Worm (Caenorhabditis elegans) whole organism, L4/young adult: ENCODE data around the gene ttr-3.

Experiments used
- W03F9.2 ChIP-seq: fragments of 150-350 bp; optimal IDR thresholded peaks from 2 replicates; lab custom pipeline; 2014; ENCODE audit warnings: missing biosample characterization, missing genetic modification characterization
- dao-5 ChIP-seq: sonication (generic microtip); optimal IDR thresholded peaks from 2 replicates; lab custom pipeline; 2016; ENCODE audit warnings: missing genotype, missing genetic modification characterization, moderate library complexity, missing compliant biosample characterization
- him-1 ChIP-seq: sonication (generic microtip); optimal IDR thresholded peaks from 2 replicates; lab custom pipeline; 2016; ENCODE audit warnings: missing genotype, missing genetic modification reagents, missing genetic modification characterization, missing compliant biosample characterization

ttr-3 gene

DNA sequence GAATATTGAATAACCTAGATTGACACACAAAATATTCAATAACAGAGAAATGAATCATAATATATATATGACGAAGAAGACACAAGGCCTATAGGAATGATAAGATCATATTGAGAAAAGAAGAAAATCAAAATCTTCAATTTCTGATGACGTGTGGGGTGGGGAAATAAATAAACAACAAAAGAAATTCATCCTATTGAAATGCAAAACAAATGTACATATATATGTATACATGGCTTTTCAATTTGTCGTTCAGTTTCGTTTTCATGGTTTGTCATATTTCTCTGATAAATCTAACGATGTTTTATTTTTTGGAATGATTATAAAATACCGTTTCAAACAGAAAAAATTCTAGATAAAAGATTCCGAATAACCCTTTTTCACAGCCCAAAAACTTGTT, at the start of gene ttr-3:
Gene ttr-3, minus strand, starts transcription at position 101 of the 400 bp plus-strand sequence.
- TF ChIP-seq him-1 (no peak), dao-5 (no peak), W03F9.2 (tag; lab: Kevin White, UChicago) (no peak)

DNA sequence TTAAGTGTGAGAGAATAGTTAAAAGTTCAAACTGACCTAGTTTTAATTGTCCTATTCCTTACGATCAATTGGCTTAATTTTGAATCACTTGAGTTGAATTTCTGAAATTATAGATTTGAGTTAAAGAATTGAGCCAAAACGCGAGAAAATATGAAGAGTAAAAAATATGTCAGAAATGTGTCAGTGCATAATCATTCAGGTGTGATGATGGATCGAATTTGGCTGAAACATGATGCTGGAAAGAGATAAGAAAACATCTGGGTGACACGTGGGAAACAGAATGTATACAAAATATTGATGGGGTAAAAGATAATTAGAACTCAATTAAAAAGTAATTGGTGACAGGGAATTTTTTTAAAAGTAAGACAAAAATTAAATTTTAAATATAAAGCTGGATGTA, 47.2 kb upstream of the ttr-3 start, which contains the start of gene R10E12.2:
Gene R10E12.2, minus strand, starts transcription at position 101 of the 400 bp plus-strand sequence.
- TF ChIP-seq W03F9.2 (tag; lab: Kevin White, UChicago) (no peak), him-1 (no peak), dao-5 (no peak)

DNA sequence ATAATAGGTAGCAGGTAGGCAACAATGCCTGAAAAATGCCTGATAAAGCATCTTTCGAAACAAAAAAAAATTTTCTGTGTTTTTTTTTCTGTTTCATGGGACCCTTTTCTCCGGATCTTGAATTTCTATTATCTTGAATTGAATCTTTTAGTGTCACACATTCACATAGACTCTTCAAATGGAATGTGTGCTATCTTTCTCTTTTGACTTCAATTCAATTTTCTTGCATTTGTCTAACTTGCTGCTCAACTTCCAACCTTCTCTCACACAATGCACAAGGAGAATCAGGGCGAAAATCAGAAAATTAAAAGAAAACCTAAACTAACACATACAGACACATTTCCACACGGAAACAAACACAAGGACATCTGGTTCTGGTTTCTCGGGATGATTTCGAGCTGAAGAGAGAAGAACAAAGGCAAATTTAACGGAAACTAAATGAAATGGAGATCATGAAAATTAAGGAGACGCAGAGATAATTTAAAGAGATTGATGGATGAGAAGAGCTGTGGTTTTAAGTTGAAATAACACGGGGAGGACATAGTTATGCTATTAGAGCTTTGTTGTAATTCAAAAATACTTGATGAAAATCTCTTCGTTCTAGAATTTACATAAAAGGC, 45.8 kb upstream of the ttr-3 start:
- TF ChIP-seq him-1, result no peak
- no peak for TF ChIP-seq W03F9.2 (tag; lab: Kevin White, UChicago)
- TF ChIP-seq dao-5, result no peak

DNA sequence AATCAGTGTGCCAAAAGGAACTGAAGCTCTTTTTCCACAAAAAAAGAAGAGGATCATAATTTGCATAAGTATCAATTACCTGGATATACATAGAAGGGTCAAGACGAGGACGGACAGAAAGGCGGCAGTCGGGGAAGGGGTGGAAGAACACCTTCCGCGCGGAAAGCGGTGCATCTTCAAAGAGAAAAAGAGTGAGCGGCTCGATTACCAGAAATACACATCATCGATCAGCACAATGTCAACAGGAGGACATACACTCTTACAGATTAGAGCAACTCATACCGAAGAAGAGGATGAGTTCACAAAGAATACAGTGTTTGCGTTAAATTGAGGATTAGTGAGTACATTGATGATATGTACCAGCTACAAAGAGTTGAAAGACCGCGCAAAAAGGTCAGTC, 42.8 kb upstream of the ttr-3 start:
- TF ChIP-seq dao-5, result no peak
- no peak for TF ChIP-seq him-1
- TF ChIP-seq W03F9.2 (tag; lab: Kevin White, UChicago), result no peak

DNA sequence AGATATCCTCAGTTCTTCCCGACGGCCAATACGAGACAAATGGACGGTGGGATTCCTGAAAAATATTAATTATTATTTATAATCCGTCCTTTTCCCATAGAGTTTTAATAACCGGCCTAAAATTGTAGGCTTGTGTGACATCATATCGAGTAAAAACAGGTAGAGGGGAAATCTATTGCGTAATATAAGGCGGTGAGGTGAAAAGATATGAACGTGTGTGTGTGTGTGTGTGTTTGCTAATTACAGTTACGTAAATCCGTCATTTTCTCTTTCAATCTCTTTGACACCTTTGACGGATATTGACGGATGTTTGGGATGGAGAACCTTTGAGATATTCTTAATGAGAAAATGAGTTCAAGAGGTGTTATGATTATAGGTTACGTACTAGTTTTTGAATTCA, 38.9 kb upstream of the ttr-3 start:
- TF ChIP-seq W03F9.2 (tag; lab: Kevin White, UChicago) (no peak), him-1 (no peak), dao-5 (no peak)

DNA sequence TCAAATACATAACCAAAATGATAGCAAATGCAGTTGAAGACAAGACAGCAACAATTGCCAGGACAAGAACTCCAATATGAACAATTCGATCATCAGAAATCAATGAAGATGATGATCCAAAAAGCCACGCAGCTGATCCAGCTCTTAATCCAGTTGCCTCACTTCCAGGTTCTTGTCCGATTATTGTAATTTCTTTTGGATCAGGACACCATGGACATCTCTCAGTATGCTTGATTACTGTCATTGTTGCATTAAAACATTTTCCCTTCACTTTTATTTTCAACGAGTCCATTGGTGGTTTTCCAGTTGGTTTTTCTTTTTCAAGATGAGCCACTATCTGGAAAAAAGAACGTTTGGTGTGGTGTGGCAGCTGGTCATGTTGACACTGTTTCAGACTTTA, 37.9 kb upstream of the ttr-3 start:
- TF ChIP-seq him-1 (no peak), dao-5 (no peak), W03F9.2 (tag; lab: Kevin White, UChicago) (no peak)

DNA sequence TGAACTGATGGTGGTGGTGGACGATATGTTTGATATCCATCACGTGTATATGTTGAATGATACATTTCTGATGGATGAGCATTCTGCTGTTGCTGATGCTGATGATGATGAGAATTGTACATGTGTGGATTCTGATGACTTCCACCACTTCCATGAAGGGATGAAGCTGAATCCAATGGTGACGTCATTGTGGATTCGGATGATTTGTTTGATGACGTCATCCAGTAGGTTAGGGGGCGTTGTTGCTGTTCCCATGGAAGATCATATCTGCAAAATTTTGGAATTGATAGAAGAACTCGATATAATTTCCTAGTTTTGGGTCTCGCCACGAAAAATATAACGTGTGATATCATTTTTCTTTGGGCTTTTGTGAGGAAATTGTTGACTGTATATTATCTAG, 36.9 kb upstream of the ttr-3 start:
- no peak for TF ChIP-seq dao-5
- no peak for TF ChIP-seq him-1

DNA sequence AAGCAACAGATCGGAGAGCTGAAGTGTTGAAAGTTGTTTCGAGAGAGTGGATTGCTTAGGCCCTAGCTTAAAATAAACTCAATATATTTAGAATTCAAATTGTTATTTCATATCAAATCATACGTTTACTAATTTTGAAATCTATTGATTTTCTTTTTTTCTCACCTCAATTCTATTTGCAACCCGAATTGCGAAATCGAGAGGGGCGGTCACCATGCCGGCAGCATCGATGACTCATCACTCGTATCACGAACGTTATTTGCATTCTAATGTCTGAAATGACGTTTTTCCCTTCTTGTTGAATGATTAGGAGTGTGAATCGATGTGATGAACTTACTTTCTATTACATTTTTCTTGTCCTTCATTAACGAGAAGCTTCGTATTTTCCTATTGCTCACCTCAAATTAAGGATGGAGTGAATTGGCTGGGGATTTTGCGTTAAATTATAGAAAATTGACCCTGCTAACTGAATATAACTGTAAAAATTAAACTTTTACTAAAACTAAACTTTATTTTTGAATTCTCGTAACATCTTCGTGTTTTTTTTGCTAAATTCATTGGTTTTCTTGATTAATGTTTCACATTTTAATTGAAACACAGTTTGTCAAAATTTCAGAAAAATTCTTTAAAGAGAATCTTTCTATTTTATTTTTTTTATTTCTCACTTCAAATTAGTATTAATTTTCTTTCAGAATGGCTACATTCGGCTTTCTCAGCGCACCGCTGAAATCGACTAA, 30.3 kb upstream of the ttr-3 start, which contains the start of gene alx-1:
Gene alx-1, plus strand, starts transcription at position 687 of the 737 bp plus-strand sequence.
- no peak for TF ChIP-seq him-1
- TF ChIP-seq dao-5, result no peak
- peak; percentile 19 for TF ChIP-seq W03F9.2 (tag; lab: Kevin White, UChicago)

DNA sequence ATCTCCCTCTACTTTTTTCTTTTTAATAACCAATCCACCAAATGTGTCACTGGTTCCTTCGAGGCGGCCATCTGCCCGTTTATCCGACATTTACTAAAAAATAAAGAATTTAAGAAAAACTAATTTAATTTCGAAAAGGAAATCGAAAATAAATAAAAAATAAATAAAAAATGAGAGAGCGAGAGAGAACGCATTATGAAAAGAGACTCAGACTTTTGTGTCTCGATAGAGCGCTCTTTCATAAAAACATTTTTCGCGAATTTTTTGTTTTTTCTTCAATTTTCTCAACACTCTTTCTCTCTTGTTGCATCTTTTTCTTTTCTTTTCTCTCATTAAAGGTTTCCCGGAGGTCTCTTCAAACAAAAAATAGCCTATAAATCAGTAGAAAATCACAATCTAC, 29.6 kb upstream of the ttr-3 start, which contains the start of gene mog-1:
Gene mog-1, minus strand, starts transcription at position 93 of the 400 bp plus-strand sequence.
- TF ChIP-seq W03F9.2 (tag; lab: Kevin White, UChicago) (peak; percentile 24), him-1 (no peak)

DNA sequence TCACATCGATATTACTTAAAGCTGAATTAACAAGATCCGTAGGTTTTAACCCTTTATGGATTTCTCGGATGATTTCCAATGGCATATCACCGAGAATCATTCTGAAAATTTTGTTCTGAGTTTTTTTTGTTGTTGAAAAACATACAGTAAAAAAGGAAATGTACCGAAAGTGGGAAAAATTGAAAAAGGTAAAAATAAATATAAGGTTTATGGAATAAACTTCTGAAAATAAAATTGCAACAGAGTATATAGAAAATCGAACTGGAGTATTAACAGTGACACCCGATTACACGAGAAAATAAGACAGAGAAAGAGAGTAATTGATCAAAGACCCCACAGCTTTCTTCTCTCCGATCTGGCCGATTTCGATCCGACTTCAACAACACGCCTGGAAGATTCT, 25.3 kb upstream of the ttr-3 start, which contains the start of gene K03H1.11:
Gene K03H1.11, minus strand, starts transcription at position 101 of the 400 bp plus-strand sequence.
- TF ChIP-seq W03F9.2 (tag; lab: Kevin White, UChicago) (no peak), him-1 (no peak), dao-5 (no peak)

DNA sequence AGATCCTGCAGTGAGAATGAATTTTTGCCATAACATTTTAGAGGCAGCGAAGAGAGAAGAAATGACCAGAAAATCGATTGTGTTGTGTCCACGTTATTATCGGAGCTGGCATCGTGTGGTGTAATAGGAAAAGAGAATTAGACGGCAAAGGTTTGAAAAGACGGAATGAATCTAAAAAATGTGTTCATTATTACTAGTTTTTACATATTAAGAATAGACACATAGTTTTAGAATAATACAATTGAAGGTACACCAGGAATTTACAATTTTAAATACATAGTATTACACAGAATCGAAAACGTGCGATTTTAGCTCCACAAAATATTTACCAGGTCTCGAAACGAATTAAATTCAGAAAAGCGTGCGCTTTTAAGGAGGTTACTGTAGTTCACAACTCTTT, 23.7 kb upstream of the ttr-3 start, which contains the start of gene K03H1.13:
Gene K03H1.13, minus strand, starts transcription at position 101 of the 400 bp plus-strand sequence.
- TF ChIP-seq him-1 (no peak), dao-5 (no peak), W03F9.2 (tag; lab: Kevin White, UChicago) (no peak)

DNA sequence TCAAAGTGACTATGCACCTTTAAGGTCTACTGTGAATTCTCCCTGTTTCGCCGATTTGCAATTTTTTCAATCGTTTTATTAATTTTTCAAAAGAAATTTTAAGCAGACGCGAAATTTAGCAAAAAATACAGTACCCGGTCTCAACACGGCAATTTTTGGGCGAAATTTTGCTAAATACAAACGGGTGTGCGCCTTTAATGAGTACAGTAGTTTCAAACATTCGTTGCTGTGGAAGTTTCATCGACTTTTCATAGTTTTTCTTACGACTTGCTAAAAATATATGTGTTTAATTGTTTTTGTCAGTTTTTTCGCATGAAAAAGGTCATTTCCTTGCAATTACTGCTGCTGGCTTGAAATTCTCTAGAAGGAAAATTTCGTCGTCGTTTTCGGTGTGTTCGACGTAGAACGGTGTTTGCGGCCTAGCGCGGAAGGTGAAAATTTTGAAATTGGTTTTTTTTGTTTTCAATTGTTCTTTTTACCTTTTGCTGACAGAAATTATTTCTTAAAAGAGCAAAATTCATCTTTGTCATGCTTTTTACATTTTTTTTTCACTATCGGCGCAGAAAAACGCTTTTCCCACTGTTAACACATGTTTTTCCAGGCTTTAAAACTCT, 20.4 kb upstream of the ttr-3 start, which contains the start of gene K03H1.7:
Gene K03H1.7, plus strand, starts transcription at position 600 of the 614 bp plus-strand sequence.
- TF ChIP-seq W03F9.2 (tag; lab: Kevin White, UChicago) (no peak), him-1 (no peak), dao-5 (no peak)

DNA sequence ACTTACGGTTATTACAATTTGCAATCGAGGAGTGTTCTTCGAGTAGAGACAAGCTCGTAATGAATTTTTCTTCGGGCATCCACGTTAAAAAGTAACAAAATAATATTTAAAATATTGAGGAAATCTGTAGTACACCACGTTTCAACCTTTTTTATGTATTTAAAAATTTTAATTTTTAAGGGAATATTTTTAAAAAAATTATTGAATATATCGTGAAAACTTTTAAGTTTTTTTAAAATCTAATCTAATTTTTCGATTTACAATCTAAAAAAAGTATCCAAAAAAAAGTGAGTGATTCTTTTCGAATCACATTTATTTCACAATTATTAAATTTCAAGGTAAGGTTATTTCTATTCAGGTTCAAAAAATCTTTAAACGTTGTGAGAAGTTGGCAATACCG, 18.2 kb upstream of the ttr-3 start, which contains the start of gene gln-2:
Gene gln-2, minus strand, starts transcription at position 101 of the 400 bp plus-strand sequence.
- TF ChIP-seq W03F9.2 (tag; lab: Kevin White, UChicago) (no peak), dao-5 (no peak), him-1 (no peak)

DNA sequence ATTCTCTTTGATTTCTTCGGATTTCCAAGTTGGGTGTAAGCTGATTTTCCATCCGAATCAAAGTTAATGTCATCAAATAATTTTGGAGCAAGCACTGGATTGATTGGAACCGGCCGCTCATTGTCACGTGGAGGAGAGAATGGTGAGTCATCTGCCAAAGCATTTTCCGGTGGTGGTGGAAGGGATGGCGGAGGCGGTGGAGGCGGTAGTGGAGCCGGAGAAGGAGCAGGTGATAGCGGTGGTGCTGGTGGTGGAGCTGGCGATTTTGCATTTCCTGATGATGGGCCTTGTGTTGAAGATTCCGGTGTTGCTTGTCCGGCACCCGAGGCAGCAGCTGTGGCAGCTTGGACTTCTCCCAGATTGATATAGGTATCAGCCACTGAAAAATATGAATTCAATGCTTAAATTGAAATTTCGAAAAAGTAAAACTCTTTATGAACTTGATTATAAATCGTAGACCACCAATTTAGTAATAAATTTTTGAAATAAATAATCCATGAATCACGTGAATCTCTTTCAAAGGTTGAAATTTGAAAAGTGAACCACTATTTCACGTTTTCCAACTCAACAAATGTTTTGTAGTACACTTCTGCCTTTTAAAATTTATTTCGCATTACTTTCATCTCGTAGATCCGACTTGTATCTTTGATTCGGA, 14.6 kb upstream of the ttr-3 start, which contains the start of the genes K03H1.9 and K03H1.12:
Gene K03H1.9, minus strand, starts transcription at position 471 of the 655 bp plus-strand sequence.
Gene K03H1.12, plus strand, starts transcription at position 605 of the 655 bp plus-strand sequence.
- TF ChIP-seq W03F9.2 (tag; lab: Kevin White, UChicago) (no peak), him-1 (no peak), dao-5 (no peak)
